Worm (Caenorhabditis elegans): Measurements from ENCODE around the gene R11D1.3.

DNA sequence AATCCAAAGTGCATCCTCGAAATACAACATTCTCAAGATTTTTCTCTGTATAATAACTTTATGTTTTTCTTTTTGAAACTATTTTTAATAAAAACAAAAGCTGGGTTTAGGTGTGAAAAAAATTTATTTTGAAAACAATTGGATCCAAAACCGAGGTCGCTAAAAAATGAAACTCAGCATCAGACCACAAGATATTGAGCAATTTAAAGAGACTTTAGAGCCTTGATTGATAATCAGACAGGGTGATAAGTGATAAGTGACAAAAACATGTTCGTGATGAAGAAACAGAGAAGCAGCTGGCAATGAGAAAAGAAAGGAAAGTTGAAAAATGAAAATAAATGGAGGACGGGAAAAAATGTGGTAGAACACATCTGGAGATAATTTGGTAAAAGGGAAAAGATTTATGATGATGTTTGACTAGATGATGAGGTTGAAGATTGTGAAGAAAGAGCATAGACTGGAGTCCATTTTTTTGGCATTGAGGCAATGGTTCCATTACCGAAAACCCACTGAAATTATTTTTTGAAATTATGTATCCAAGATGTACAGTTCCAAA lies 39.7 kb upstream of the R11D1.3 start, which contains the start of gene C15C8.6:
- TF ChIP-seq lsy-2 (tag; optimal IDR thresholded peaks at IDR 0.05) (no peak), unc-130 (tag; optimal IDR thresholded peaks at IDR 0.05) (no peak), pqm-1 (tag; optimal IDR thresholded peaks at IDR 0.05) (no peak)
